Worm (Caenorhabditis elegans) whole organism, L4 larva: ENCODE data around the gene unc-31.

Experiments used
- F26F4.8 ChIP-seq: fragments of 200-800 bp; sonication (Bioruptor generic); conservative IDR thresholded peaks from 2 replicates; pipeline ENCODE4 v1.3.6; 2022; ENCODE audit warnings: missing genetic modification characterization, missing compliant biosample characterization
- F37D6.2 ChIP-seq: sonication (generic microtip); optimal IDR thresholded peaks from 2 replicates; lab custom pipeline; 2016; ENCODE audit warnings: mild to moderate bottlenecking, missing genetic modification characterization, missing compliant biosample characterization
- F44E2.7 ChIP-seq: fragments of 200-800 bp; sonication (Bioruptor generic); IDR thresholded peaks from 2 replicates; pipeline ENCODE4 v2.1.2; 2022; ENCODE audit warnings: missing genetic modification characterization, missing compliant biosample characterization
- T20F7.1 ChIP-seq: fragments of 200-800 bp; sonication (Bioruptor generic); optimal IDR thresholded peaks from 2 replicates; lab custom pipeline; 2018; ENCODE audit warnings: mild to moderate bottlenecking, missing genetic modification characterization, missing compliant biosample characterization
- Y75B8A.6 ChIP-seq: fragments of 200-800 bp; sonication (Bioruptor generic); IDR thresholded peaks from 2 replicates; pipeline ENCODE4 v1.3.6; 2022; ENCODE audit warnings: missing genetic modification reagents, missing genetic modification characterization, missing compliant biosample characterization
- ZK546.5 ChIP-seq, 2 experiments: sonication (generic microtip); optimal IDR thresholded peaks; 2 replicates each; lab custom pipeline; 2017; ENCODE audit warnings: missing biosample characterization in 2 of 2, missing genetic modification characterization in 2 of 2
- aha-1 ChIP-seq: fragments of 150-350 bp; peaks from one replicate; lab custom pipeline; 2014; ENCODE audit warnings: missing biosample characterization, missing genetic modification characterization
- ceh-20 ChIP-seq: fragments of 200-800 bp; sonication (Bioruptor generic); IDR thresholded peaks from 2 replicates; pipeline ENCODE4 v1.3.6; 2022; ENCODE audit warnings: missing genetic modification reagents, missing genetic modification characterization, missing compliant biosample characterization
- ceh-44 ChIP-seq: fragments of 200-800 bp; sonication (Bioruptor generic); IDR thresholded peaks from 2 replicates; pipeline ENCODE4 v1.3.6; 2022; ENCODE audit warnings: missing genetic modification reagents, missing genetic modification characterization, missing compliant biosample characterization
- daf-16 ChIP-seq, 3 experiments: sonication (generic microtip); optimal IDR thresholded peaks; 2 replicates each; lab custom pipeline; 2016 to 2017; ENCODE audit warnings: missing genetic modification characterization in 3 of 3, missing genetic modification reagents in 3 of 3, mild to moderate bottlenecking in 2 of 3, missing compliant biosample characterization in 2 of 3, missing biosample characterization in 1 of 3, moderate library complexity in 1 of 3
- daf-19 ChIP-seq: fragments of 200-800 bp; sonication (Bioruptor generic); conservative IDR thresholded peaks from 2 replicates; pipeline ENCODE4 v1.3.6; 2022; ENCODE audit warnings: missing genetic modification characterization, missing compliant biosample characterization
- dmd-6 ChIP-seq: fragments of 200-800 bp; sonication (Bioruptor generic); IDR thresholded peaks from 2 replicates; pipeline ENCODE4 v1.3.6; 2022; ENCODE audit warnings: missing genetic modification reagents, missing genetic modification characterization, missing compliant biosample characterization
- duxl-1 ChIP-seq: sonication (generic microtip); optimal IDR thresholded peaks from 2 replicates; lab custom pipeline; 2016; ENCODE audit warnings: mild to moderate bottlenecking, missing genetic modification characterization, moderate library complexity, missing compliant biosample characterization; ENCODE audit not compliant: poor library complexity
- dve-1 ChIP-seq: sonication (generic microtip); optimal IDR thresholded peaks from 2 replicates; lab custom pipeline; 2017; ENCODE audit warnings: antibody characterized with exemption, mild to moderate bottlenecking, missing genetic modification characterization, missing compliant biosample characterization; ENCODE audit not compliant: insufficient read depth
- gei-8 ChIP-seq: fragments of 200-800 bp; sonication (Bioruptor generic); optimal IDR thresholded peaks from 2 replicates; lab custom pipeline; 2018; ENCODE audit warnings: mild to moderate bottlenecking, missing genetic modification characterization, missing compliant biosample characterization
- hlh-11 ChIP-seq: fragments of 200-800 bp; sonication (Bioruptor generic); optimal IDR thresholded peaks from 2 replicates; lab custom pipeline; 2018; ENCODE audit warnings: mild to moderate bottlenecking, missing genetic modification characterization, missing compliant biosample characterization
- hlh-30 ChIP-seq: sonication (generic microtip); optimal IDR thresholded peaks from 2 replicates; lab custom pipeline; 2017; ENCODE audit warnings: antibody characterized with exemption, mild to moderate bottlenecking, missing genetic modification characterization, missing compliant biosample characterization; ENCODE audit not compliant: insufficient read depth
- hmg-1.1 ChIP-seq: fragments of 200-800 bp; sonication (Bioruptor generic); IDR thresholded peaks from 2 replicates; pipeline ENCODE4 v1.3.6; 2022; ENCODE audit warnings: missing genetic modification reagents, missing genetic modification characterization, missing compliant biosample characterization
- lim-7 ChIP-seq: fragments of 200-800 bp; sonication (Bioruptor generic); IDR thresholded peaks from 2 replicates; pipeline ENCODE4 v1.3.6; 2022; ENCODE audit warnings: missing genetic modification characterization, missing compliant biosample characterization
- lin-1 ChIP-seq: fragments of 200-800 bp; sonication (Bioruptor generic); IDR thresholded peaks from 2 replicates; pipeline ENCODE4 v1.3.6; 2022; ENCODE audit warnings: missing genetic modification reagents, missing genetic modification characterization, missing compliant biosample characterization
- lin-38 ChIP-seq: fragments of 200-800 bp; sonication (Bioruptor generic); IDR thresholded peaks from 2 replicates; pipeline ENCODE4 v1.3.6; 2022; ENCODE audit warnings: missing genetic modification reagents, missing genetic modification characterization, missing compliant biosample characterization
- mdl-1 ChIP-seq, 2 experiments: fragments of 150-350 bp in 1 of 2; sonication (generic microtip) in 1 of 2; optimal IDR thresholded peaks; 2 replicates each; lab custom pipeline; 2014 to 2017; ENCODE audit warnings: missing biosample characterization in 2 of 2, missing genetic modification characterization in 2 of 2
- mdt-29 ChIP-seq: fragments of 200-800 bp; sonication (Bioruptor generic); IDR thresholded peaks from 2 replicates; pipeline ENCODE4 v1.3.6; 2022; ENCODE audit warnings: missing genetic modification reagents, missing genetic modification characterization, missing compliant biosample characterization
- mep-1 ChIP-seq: fragments of 150-350 bp; sonication (generic microtip); optimal IDR thresholded peaks from 3 replicates; lab custom pipeline; 2014; ENCODE audit warnings: missing biosample characterization, missing genetic modification characterization
- mes-2 ChIP-seq: sonication (generic microtip); optimal IDR thresholded peaks from 2 replicates; lab custom pipeline; 2016; ENCODE audit warnings: missing genotype, mild to moderate bottlenecking, missing genetic modification characterization, missing compliant biosample characterization; ENCODE audit not compliant: poor library complexity, severe bottlenecking
- mxl-2 ChIP-seq: fragments of 200-800 bp; sonication (Bioruptor generic); conservative IDR thresholded peaks from 2 replicates; pipeline ENCODE4 v1.3.6; 2022; ENCODE audit warnings: missing genetic modification reagents, missing genetic modification characterization, missing compliant biosample characterization
- mxl-3 ChIP-seq: fragments of 200-800 bp; sonication (Bioruptor generic); optimal IDR thresholded peaks from 2 replicates; lab custom pipeline; 2018; ENCODE audit warnings: mild to moderate bottlenecking, missing genetic modification characterization, missing compliant biosample characterization
- nhr-10 ChIP-seq: fragments of 150-350 bp; optimal IDR thresholded peaks from 2 replicates; lab custom pipeline; 2014; ENCODE audit warnings: missing biosample characterization, missing genetic modification characterization
- nhr-11 ChIP-seq: fragments of 150-350 bp; optimal IDR thresholded peaks from 2 replicates; lab custom pipeline; 2014; ENCODE audit warnings: missing biosample characterization, missing genetic modification characterization
- nhr-28 ChIP-seq: fragments of 150-350 bp; optimal IDR thresholded peaks from 2 replicates; lab custom pipeline; 2014; ENCODE audit warnings: missing biosample characterization, missing genetic modification characterization
- nhr-41 ChIP-seq: fragments of 200-800 bp; sonication (Bioruptor generic); IDR thresholded peaks from 2 replicates; pipeline ENCODE4 v1.3.6; 2022; ENCODE audit warnings: missing genetic modification reagents, missing genetic modification characterization, missing compliant biosample characterization
- nhr-48 ChIP-seq: sonication (generic microtip); optimal IDR thresholded peaks from 2 replicates; lab custom pipeline; 2016; ENCODE audit warnings: mild to moderate bottlenecking, missing genetic modification characterization, missing compliant biosample characterization
- nhr-6 ChIP-seq: fragments of 150-350 bp; optimal IDR thresholded peaks from 2 replicates; lab custom pipeline; 2014; ENCODE audit warnings: missing biosample characterization, missing genetic modification characterization
- pha-4 ChIP-seq, 2 experiments: fragments of 150-350 bp in 1 of 2; fragments of 200-800 bp in 1 of 2; sonication (Bioruptor generic) in 1 of 2; IDR thresholded peaks in 1 of 2; optimal IDR thresholded peaks in 1 of 2; 2 replicates each; pipeline versions ENCODE4 v1.3.6 to Lab custom; 2014 to 2022; ENCODE audit warnings: missing genetic modification characterization in 2 of 2, missing genetic modification reagents in 2 of 2, missing biosample characterization in 1 of 2, missing compliant biosample characterization in 1 of 2
- php-3 ChIP-seq: fragments of 200-800 bp; sonication (Bioruptor generic); IDR thresholded peaks from 2 replicates; pipeline ENCODE4 v1.3.6; 2022; ENCODE audit warnings: missing genetic modification reagents, missing genetic modification characterization, missing compliant biosample characterization
- pqm-1 ChIP-seq: sonication (generic microtip); optimal IDR thresholded peaks from 2 replicates; lab custom pipeline; 2017; ENCODE audit warnings: missing biosample characterization, missing genetic modification characterization
- rbr-2 ChIP-seq: sonication (generic microtip); optimal IDR thresholded peaks from 2 replicates; lab custom pipeline; 2016; ENCODE audit warnings: missing genotype, missing genetic modification characterization, missing compliant biosample characterization
- set-16 ChIP-seq: fragments of 200-800 bp; sonication (Bioruptor generic); IDR thresholded peaks from 2 replicates; pipeline ENCODE4 v1.3.6; 2022; ENCODE audit warnings: missing genetic modification reagents, missing genetic modification characterization, missing compliant biosample characterization
- tra-1 ChIP-seq: fragments of 200-800 bp; sonication (Bioruptor generic); IDR thresholded peaks from 2 replicates; pipeline ENCODE4 v1.3.6; 2022; ENCODE audit warnings: missing genetic modification reagents, missing genetic modification characterization, missing compliant biosample characterization
- unc-62 ChIP-seq, 3 experiments: fragments of 150-350 bp in 1 of 3; sonication (generic microtip); optimal IDR thresholded peaks in 2 of 3; peaks in 1 of 3; 1 replicate in 1 of 3; 2 replicates in 2 of 3; lab custom pipeline; 2014 to 2017; ENCODE audit warnings: missing biosample characterization in 3 of 3, missing genetic modification characterization in 3 of 3, missing genetic modification reagents in 3 of 3, missing genotype in 1 of 3
- zfp-2 ChIP-seq: sonication (generic microtip); optimal IDR thresholded peaks from 2 replicates; lab custom pipeline; 2016; ENCODE audit warnings: mild to moderate bottlenecking, missing genetic modification characterization, missing compliant biosample characterization
- ztf-11 ChIP-seq: fragments of 150-350 bp; optimal IDR thresholded peaks from 2 replicates; lab custom pipeline; 2014; ENCODE audit warnings: missing biosample characterization, missing genetic modification characterization

Gene unc-31

DNA sequence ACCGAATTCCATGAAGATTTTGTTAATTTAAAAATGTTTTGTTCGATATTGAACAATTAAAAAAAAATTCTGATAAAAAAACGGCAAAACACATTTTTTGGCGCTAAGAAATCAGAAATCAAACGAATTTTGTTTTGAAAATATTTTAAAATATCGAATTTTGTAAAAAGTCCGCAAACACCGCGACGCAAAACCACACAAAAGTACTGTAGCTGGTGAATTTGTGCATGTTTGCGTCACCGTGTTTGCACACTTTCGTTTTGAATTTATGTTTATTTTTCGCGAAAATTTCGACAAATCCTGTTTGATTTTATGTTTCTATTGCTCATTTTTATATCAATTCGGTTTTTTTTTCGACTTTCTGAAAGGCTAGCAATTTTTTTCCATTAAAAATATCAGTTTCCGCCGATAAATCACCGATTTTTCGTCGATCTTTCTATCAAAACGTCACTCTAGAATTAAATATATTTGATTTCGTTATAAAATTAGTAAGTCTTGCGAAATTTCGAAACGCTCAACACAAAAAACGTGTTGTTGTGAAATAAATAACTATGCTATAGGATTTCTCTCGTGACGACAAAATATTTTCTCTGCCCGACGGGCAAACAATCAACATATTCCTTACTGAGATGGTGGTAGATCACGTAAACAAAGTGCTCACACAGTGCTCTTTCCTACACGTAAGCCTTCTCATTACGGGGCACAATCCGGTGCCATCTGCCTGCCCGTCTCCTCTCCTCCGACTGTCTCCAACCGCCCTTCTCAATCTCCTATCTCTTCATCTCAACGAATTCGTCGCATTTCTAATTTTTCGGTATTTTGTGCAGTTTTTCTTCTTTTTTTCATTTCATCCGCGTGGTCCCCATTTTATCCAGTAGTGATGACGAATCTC lies 58.2 kb downstream of the unc-31 start (continued):
- no peak for TF ChIP-seq F26F4.8 (GFP tag; lab: Robert Waterston, UW)
- no peak for TF ChIP-seq mxl-3
- no peak for TF ChIP-seq pha-4 (GFP tag; IDR thresholded peaks at IDR 0.05; lab: Robert Waterston, UW)
- TF ChIP-seq pha-4 (tag; optimal IDR thresholded peaks at IDR 0.05; lab: Kevin White, UChicago) = no peak

DNA sequence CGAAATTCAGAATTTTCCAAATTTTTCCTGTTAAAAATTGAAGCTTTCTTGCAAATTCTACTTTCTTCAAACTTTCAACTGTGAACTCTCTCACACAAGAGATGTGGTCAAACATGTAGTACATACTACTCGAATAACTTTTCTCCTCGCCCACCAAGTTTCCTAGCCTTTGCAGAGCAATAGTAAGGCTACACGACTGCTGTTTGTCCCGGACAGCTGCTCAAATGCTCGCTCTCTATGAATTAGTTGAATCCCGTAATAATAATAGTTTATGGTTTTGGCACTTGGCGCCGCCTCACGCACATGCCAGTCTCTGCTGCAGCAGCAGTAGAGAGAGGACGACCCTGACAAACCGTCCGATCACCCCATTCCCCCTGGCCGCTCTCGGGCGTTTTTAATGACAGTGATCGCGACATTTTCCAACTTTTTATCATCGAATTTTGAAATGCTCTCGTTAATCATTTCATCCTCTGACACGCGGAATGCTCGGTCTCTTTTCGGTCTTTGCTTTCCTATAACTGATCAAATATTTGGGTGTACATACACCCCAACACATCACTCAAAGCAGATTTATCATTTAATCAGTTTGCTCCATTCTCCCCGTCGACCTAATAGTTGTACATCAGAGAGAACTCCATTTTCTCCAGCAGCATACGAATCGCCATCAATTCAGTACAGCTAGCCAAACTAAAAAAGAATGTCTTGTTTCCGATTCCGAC lies 60.2 kb downstream of the unc-31 start:
- TF ChIP-seq ZK546.5 (tag; optimal IDR thresholded peaks at IDR 0.05; lab: Kevin White, UChicago) (no peak), hlh-30 (tag; lab: Kevin White, UChicago) (peak; percentile 28), mes-2 (tag; lab: Kevin White, UChicago) (peak; percentile 24), F37D6.2 (tag; lab: Kevin White, UChicago) (no peak), lim-7 (no peak), mep-1 (no peak), lin-1 (GFP tag; lab: Robert Waterston, UW) (peak; percentile 78), nhr-48 (tag; lab: Kevin White, UChicago) (peak; percentile 70), lin-38 (GFP tag; lab: Robert Waterston, UW) (no peak), nhr-41 (GFP tag; lab: Robert Waterston, UW) (peak; percentile 66; the same call in 1 of the 2 replicates), set-16 (GFP tag; lab: Robert Waterston, UW) (peak; percentile 61), daf-16 (GFP tag; optimal IDR thresholded peaks at IDR 0.05; lab: Kevin White, UChicago) (no peak), daf-16 (tag; optimal IDR thresholded peaks at IDR 0.05; lab: Kevin White, UChicago) (peak; percentile 27), mdl-1 (tag; optimal IDR thresholded peaks at IDR 0.05; lab: Kevin White, UChicago) (peak in 1 of 2 experiments; percentile 40), rbr-2 (tag; lab: Kevin White, UChicago) (no peak), aha-1 (tag; lab: Kevin White, UChicago) (peak; percentile 56), mdt-29 (GFP tag; lab: Robert Waterston, UW) (peak; percentile 16; the same call in 1 of the 2 replicates), php-3 (peak; percentile 83), tra-1 (GFP tag; lab: Robert Waterston, UW) (peak; percentile 87; the same call in 1 of the 2 replicates), mxl-2 (no peak), pha-4 (GFP tag; IDR thresholded peaks at IDR 0.05; lab: Robert Waterston, UW) (peak; percentile 42; the same call in 1 of the 2 replicates), pha-4 (tag; optimal IDR thresholded peaks at IDR 0.05; lab: Kevin White, UChicago) (no peak), duxl-1 (tag; lab: Kevin White, UChicago) (no peak), hlh-11 (peak; percentile 79), nhr-10 (tag; lab: Kevin White, UChicago) (no peak), gei-8 (GFP tag; lab: Kevin White, UChicago) (no peak), dmd-6 (GFP tag; lab: Robert Waterston, UW) (peak; percentile 99), pqm-1 (tag; lab: Kevin White, UChicago) (peak; percentile 52), nhr-6 (tag; lab: Kevin White, UChicago) (no peak), unc-62 (GFP tag; optimal IDR thresholded peaks at IDR 0.05 in 1 of 2; lab: Kevin White, UChicago) (peak in 1 of 2 experiments; percentile 8), unc-62 (tag; optimal IDR thresholded peaks at IDR 0.05; lab: Kevin White, UChicago) (no peak), hmg-1.1 (GFP tag; lab: Robert Waterston, UW) (no peak), zfp-2 (tag; lab: Kevin White, UChicago) (no peak), F44E2.7 (no peak), ceh-44 (GFP tag; lab: Robert Waterston, UW) (no peak), ceh-20 (GFP tag; lab: Robert Waterston, UW) (peak; percentile 34; the same call in 1 of the 2 replicates), daf-19 (GFP tag; lab: Robert Waterston, UW) (no peak), ztf-11 (tag; lab: Kevin White, UChicago) (no peak), nhr-11 (tag; lab: Kevin White, UChicago) (peak; percentile 41), Y75B8A.6 (GFP tag; lab: Robert Waterston, UW) (no peak; the same call in 1 of the 2 replicates), mxl-3 (peak; percentile 60), nhr-28 (tag; lab: Kevin White, UChicago) (peak; percentile 4), T20F7.1 (GFP tag; lab: Kevin White, UChicago) (peak; percentile 8), dve-1 (tag; lab: Kevin White, UChicago) (peak; percentile 45)
